Worm (Caenorhabditis elegans): ENCODE data around the gene Y52E8A.3.

Gene Y52E8A.3

DNA sequence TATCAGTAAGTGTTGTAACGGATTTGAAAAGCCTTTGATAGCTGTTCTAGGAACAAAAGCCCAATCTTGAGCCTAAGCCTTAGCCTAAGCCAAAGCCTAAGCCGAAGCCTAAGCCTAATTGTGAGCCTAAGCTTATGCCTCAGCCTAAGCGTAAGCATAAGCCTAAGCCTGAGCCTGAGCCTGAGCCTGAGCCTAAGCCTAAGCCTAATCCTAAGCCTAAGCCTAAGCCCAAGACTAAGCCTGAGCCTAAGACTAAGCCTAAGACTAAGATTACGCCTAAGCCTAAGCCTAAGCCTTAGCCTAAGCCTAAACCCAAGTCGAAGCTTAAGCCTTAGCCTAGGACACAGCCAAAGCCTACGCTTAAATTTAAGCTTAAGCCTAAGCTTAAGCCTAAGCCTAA, 29.1 kb downstream of the Y52E8A.3 start:
- TF ChIP-seq unc-62 (GFP tag; optimal IDR thresholded peaks at IDR 0.05) (no peak), unc-55 (GFP tag; optimal IDR thresholded peaks at IDR 0.05) (no peak), nhr-6 (tag; optimal IDR thresholded peaks at IDR 0.05) (no peak), mbf-1 (tag; optimal IDR thresholded peaks at IDR 0.05) (no peak), nhr-129 (tag; optimal IDR thresholded peaks at IDR 0.05) (no peak), gmeb-1 (tag; optimal IDR thresholded peaks at IDR 0.05) (no peak), nhr-11 (tag; optimal IDR thresholded peaks at IDR 0.05) (no peak), ztf-1 (GFP tag; conservative IDR thresholded peaks at IDR 0.05) (no peak), mab-5 (tag; optimal IDR thresholded peaks at IDR 0.05) (no peak), lsy-2 (tag; optimal IDR thresholded peaks at IDR 0.05) (no peak), zag-1 (tag; optimal IDR thresholded peaks at IDR 0.05) (no peak), unc-39 (tag; optimal IDR thresholded peaks at IDR 0.05) (no peak), elt-3 (tag; optimal IDR thresholded peaks at IDR 0.05) (no peak), nhr-23 (tag; optimal IDR thresholded peaks at IDR 0.05) (no peak), nhr-10 (tag; optimal IDR thresholded peaks at IDR 0.05) (no peak), lin-39 (tag; optimal IDR thresholded peaks at IDR 0.05) (no peak), crh-2 (tag; optimal IDR thresholded peaks at IDR 0.05) (no peak), peb-1 (tag; optimal IDR thresholded peaks at IDR 0.05) (no peak), lin-13 (GFP tag; optimal IDR thresholded peaks at IDR 0.05) (no peak)

DNA sequence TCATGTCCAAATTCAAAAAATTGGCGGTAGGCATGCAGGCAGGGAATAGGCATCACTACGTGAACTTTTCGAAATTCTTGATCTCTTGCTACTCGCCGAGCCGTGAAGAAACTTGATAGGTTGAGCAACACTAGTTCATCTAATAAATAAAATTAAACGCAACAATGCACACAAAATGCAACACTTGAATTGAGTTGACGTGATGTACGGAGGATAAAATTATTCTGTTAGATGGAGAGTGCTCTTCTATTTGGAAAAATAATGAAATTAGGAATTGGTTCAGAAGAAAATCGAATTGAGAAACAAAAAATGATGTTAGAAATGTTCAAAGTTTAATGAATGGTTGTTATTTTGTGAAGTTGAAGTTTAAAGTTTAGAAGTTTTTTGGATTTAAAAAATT, 29.8 kb downstream of the Y52E8A.3 start:
- no peak for TF ChIP-seq ceh-16 (tag; optimal IDR thresholded peaks at IDR 0.05)
- no peak for TF ChIP-seq C34F6.9 (tag; optimal IDR thresholded peaks at IDR 0.05)

DNA sequence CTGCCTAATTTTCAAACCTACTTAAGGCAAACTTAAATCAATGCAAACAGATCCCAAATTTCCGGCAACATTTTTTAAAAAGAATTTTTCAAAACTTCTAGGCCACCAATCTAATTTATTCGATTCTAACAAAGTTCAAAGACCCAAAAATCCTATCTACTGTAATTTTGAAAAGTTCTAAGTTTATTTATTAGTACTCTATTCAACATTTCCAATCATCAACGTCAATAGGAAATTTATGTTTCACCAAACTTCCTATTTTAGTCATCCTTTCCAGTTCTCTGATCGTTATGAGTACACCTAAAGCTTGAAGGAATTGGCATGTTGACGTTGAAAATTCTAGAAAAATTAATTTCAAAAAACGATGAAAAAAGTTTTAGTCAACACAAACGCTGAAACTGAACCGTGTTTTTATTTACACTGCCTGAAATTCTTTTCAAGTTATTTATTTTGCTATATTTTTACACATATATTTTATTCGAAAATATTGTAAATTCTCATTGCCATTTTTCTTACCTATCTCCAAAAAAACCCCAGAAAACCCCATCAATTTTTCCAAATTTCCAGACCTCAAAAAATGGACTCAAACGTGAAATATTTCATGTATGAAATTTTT, 31.0 kb downstream of the Y52E8A.3 start, which contains the start of gene npr-42:
TSS of gene npr-42 (plus strand) at position 566 of the 616 bp plus-strand sequence.
- TF ChIP-seq sma-3 (GFP tag; optimal IDR thresholded peaks at IDR 0.05) (no peak), C34F6.9 (tag; optimal IDR thresholded peaks at IDR 0.05) (no peak), ceh-82 (tag; optimal IDR thresholded peaks at IDR 0.05) (no peak), elt-1 (tag; optimal IDR thresholded peaks at IDR 0.05) (no peak), R02D3.7 (tag; optimal IDR thresholded peaks at IDR 0.05) (no peak), ztf-11 (tag; optimal IDR thresholded peaks at IDR 0.05) (no peak), nhr-11 (tag; optimal IDR thresholded peaks at IDR 0.05) (no peak), aly-2 (tag; optimal IDR thresholded peaks at IDR 0.05) (no peak), lin-13 (GFP tag; optimal IDR thresholded peaks at IDR 0.05) (no peak), skn-1 (tag; optimal IDR thresholded peaks at IDR 0.05) (no peak), nhr-77 (tag; optimal IDR thresholded peaks at IDR 0.05) (no peak), ZK546.5 (tag; optimal IDR thresholded peaks at IDR 0.05) (no peak), F13H6.1 (tag; optimal IDR thresholded peaks at IDR 0.05) (no peak), peb-1 (tag; optimal IDR thresholded peaks at IDR 0.05) (no peak), nhr-12 (tag; optimal IDR thresholded peaks at IDR 0.05) (no peak), crh-2 (tag; optimal IDR thresholded peaks at IDR 0.05) (no peak), lin-11 (tag; optimal IDR thresholded peaks at IDR 0.05) (no peak)

DNA sequence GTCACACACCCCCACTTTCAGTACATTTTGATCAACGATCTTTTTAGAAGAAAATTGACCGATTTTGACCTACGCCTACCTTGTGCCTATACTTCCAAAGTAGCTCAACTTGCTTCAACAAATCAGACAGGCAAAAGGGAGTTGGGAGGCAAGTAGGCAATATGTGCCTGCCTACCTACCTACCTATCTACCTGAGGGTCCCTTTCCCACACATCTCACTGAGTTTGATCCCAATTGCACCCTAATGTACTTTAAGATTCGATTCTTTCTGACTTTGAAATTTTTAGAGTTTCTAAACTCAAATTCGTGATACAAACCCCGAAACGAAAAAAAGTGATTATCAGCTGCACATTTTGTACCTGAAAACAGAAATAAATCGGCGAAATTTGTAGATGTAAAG, 39.1 kb downstream of the Y52E8A.3 start:
- TF ChIP-seq mbf-1 (tag; optimal IDR thresholded peaks at IDR 0.05) (no peak), lsy-2 (tag; optimal IDR thresholded peaks at IDR 0.05) (no peak), R02D3.7 (tag; optimal IDR thresholded peaks at IDR 0.05) (no peak), nhr-10 (tag; optimal IDR thresholded peaks at IDR 0.05) (no peak), crh-2 (tag; optimal IDR thresholded peaks at IDR 0.05) (no peak), nhr-11 (tag; optimal IDR thresholded peaks at IDR 0.05) (no peak), elt-1 (tag; optimal IDR thresholded peaks at IDR 0.05) (no peak), ceh-16 (tag; optimal IDR thresholded peaks at IDR 0.05) (no peak)

DNA sequence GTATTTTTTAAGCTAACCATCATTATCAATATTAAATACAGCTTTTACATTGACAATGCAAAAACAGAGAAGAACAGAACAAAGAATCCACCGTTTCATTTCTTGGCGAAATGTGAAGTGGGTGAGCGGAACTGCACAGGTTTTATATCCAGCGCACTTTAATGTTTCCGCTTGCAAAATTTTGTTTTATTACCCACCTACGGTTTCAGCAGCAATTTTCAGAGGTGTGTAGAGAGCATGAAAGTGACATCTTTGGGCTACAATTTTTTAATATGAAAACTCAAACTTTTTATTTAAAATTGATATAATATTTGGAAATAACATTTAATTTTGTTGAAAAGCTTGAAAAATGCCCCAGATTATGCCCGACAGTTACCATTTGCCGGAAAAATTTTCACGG, 48.1 kb downstream of the Y52E8A.3 start, which contains the start of gene clec-135:
TSS of gene clec-135 (minus strand) at position 101 of the 400 bp plus-strand sequence.
- TF ChIP-seq nhr-6 (tag; optimal IDR thresholded peaks at IDR 0.05) (no peak), ztf-4 (tag; optimal IDR thresholded peaks at IDR 0.05) (no peak), ama-1 (optimal IDR thresholded peaks at IDR 0.05) (no peak), nhr-23 (tag; optimal IDR thresholded peaks at IDR 0.05) (no peak), crh-2 (tag; optimal IDR thresholded peaks at IDR 0.05) (no peak), nhr-21 (tag; optimal IDR thresholded peaks at IDR 0.05) (no peak), dmd-4 (tag; optimal IDR thresholded peaks at IDR 0.05) (no peak), sma-9 (GFP tag; optimal IDR thresholded peaks at IDR 0.05) (no peak), sma-9 (tag; optimal IDR thresholded peaks at IDR 0.05) (no peak)
